Worm (Caenorhabditis elegans) whole organism, L4/young adult: ENCODE results near the gene K10D2.8.

Source experiments
- W03F9.2 ChIP-seq: fragments of 150-350 bp; optimal IDR thresholded peaks from 2 replicates; lab custom pipeline; 2014; ENCODE audit warnings: missing biosample characterization, missing genetic modification characterization
- dao-5 ChIP-seq: sonication (generic microtip); optimal IDR thresholded peaks from 2 replicates; lab custom pipeline; 2016; ENCODE audit warnings: missing genotype, missing genetic modification characterization, moderate library complexity, missing compliant biosample characterization
- him-1 ChIP-seq: sonication (generic microtip); optimal IDR thresholded peaks from 2 replicates; lab custom pipeline; 2016; ENCODE audit warnings: missing genotype, missing genetic modification reagents, missing genetic modification characterization, missing compliant biosample characterization

Gene K10D2.8

DNA sequence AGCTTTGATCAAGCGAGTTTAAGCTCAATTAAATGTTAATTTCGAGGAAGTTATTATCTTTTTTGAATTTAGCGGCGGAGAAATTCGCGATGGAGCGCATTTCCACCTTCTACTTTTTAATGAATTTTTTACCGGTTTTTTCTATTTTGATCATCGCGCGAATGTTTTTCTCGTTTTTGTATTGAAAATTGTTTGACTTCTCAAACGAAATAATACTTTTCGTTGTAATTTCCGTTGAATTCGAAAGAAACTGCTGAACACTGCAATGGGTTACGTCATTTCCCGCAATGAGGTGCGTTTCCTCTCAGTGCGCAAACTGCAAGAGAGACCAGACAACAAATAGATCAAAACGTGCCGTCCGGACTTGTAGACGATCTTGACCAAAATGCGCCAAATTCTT lies 7.3 kb upstream of the K10D2.8 start:
- TF ChIP-seq him-1 (tag; lab: Kevin White, UChicago) = no peak

DNA sequence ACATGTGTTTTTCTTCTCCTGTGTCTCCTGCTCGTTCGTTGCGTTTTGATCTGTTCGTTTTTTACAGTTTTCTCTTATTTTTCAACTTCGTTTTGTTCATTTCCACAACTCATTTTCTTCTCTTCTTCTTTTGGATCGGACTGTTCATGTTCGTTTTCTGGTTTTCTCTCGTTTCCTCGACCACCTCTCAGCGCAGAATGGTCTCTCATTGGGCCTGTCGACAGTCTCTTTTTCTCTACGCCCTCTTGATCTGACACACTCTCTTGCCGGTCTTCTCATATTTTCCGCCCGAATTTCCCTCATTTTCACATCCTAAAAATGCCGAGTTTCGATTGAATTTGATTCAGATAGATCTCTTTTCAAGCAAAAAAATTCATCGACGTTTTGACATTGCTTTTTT lies 6.9 kb upstream of the K10D2.8 start:
- no peak for TF ChIP-seq him-1 (tag; lab: Kevin White, UChicago)
- no peak for TF ChIP-seq W03F9.2 (tag; lab: Kevin White, UChicago)
- no peak for TF ChIP-seq dao-5 (tag; lab: Kevin White, UChicago)

DNA sequence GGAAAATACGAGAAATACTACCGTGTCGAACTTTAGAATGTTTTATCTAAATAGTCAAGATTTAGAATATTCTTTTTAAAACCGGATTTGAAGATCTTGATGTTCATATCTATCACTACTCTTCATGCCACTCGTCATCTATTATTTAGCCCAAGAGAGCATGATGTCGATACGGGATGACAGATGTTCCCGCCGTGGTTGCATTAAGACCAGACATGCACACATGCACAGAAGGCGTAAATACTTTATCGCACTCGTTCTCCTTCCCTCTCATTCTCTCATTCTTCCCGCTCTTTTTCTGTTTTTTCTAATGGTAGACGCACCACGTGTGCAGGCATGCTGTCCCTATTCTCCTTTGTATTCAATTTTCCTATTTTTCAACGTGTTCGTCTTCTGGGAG lies 5.2 kb upstream of the K10D2.8 start:
- TF ChIP-seq him-1 (tag; lab: Kevin White, UChicago) (no peak), W03F9.2 (tag; lab: Kevin White, UChicago) (no peak), dao-5 (tag; lab: Kevin White, UChicago) (no peak)

DNA sequence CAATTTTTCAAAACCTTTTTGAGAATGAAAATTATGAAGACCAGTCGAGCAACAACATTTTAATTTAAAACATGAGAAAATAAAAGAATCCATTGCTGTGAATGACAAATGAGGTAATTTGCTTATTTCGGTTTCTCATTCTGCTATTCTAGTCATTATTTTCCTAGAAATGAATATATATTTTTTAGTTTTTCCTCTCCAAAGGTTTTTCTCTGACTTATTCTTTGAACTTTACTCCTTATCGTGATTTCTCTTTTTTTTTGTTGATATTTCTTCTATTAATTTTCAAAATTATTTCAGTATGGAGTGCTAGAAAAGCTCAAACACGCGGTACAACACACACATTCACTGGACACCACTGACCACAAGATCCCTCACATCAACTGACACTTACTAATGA lies 2.9 kb upstream of the K10D2.8 start, which contains the start of gene pup-2:
Gene pup-2 (plus strand): TSS at position 301 of the 400 bp plus-strand sequence.
- no peak for TF ChIP-seq W03F9.2 (tag; lab: Kevin White, UChicago)
- TF ChIP-seq him-1 (tag; lab: Kevin White, UChicago) = no peak
- no peak for TF ChIP-seq dao-5 (tag; lab: Kevin White, UChicago)

DNA sequence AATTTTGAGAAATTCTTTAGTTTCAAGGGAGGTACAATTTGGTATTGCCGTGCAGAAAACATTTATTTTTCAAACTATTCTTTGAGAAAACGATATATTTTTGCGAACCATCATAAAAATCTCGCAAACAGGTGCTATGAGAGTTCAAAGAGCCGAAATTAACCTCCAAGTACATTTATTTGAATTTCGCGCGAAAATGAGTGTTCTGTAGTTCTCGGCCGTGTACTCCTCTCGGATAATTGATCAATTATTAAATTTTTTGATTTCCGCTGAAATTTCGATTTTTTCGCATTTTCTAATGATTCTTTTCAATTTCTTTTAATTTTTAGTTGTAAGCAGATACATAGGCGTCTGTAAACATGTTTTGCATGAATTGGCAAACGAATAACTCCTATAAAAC lies 1.7 kb downstream of the K10D2.8 start:
- no peak for TF ChIP-seq W03F9.2 (tag; lab: Kevin White, UChicago)
- no peak for TF ChIP-seq dao-5 (tag; lab: Kevin White, UChicago)
- TF ChIP-seq him-1 (tag; lab: Kevin White, UChicago) = no peak

DNA sequence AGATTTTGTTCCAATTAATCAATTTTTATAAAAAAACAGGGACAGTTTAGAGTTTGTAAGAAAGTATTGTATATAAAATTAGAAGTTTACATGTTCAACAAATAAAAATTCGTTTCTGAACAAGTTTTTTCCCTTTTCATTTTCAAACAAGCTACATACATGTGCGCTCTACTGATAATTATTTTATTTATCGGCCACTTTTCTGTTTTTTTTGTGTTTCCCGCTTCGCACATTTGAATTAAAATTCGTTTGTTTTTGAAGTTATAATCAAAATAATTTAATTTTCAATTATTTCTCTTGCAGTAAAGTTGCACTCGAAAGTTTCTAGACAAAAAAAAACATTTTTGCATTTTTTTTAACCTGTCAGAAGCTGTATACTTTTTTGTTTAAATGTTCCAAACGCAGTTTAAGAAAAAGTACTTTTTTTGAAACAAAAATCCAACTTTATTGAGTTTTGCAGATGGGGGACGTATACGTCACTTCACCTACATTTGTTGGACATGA lies 2.2 kb downstream of the K10D2.8 start, which contains the start of gene hira-1:
Gene hira-1 (plus strand): TSS at position 454 of the 504 bp plus-strand sequence.
- no peak for TF ChIP-seq dao-5 (tag; lab: Kevin White, UChicago)
- peak; percentile 45 for TF ChIP-seq W03F9.2 (tag; lab: Kevin White, UChicago)
- TF ChIP-seq him-1 (tag; lab: Kevin White, UChicago) = no peak

DNA sequence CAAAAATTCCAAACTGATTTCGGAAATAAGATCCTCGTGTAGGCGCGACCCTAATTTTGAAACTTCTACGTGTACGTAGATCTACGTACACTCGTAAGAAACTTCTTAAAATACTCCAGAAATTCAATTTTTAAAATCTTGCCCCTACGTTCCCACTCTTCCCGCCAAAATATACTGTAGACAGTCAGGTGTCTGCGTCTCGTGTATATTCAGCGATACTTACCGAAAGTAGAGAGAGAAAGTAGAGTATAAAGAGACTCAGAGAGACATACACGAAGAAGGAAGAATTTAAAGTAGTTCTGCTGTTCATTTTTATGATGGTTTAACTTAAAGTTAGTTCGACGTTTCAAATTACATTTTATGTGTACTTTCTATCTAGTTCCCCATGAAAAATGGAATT lies 4.7 kb downstream of the K10D2.8 start:
- no peak for TF ChIP-seq W03F9.2 (tag; lab: Kevin White, UChicago)
- no peak for TF ChIP-seq him-1 (tag; lab: Kevin White, UChicago)
- no peak for TF ChIP-seq dao-5 (tag; lab: Kevin White, UChicago)

DNA sequence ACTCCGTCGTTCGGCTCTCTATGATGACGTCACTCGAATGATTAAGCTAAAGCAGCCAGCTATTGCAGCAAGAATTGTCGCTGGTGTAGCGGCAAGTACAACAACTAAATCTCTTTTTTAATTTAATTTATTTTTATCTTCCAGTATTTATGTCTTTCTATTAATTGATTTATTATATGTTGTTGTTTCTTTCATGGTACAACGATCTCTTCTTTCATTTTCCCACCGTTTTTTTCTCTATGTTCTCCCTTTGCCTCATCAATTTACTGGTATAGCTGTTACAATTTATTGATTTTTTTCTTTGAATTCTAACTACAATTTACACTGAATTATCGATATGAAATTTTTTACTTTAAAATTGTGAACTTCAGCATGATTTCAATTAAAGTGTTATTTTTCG lies 7.2 kb downstream of the K10D2.8 start, which contains the start of gene moc-6:
Gene moc-6 (plus strand): TSS at position 301 of the 400 bp plus-strand sequence.
- TF ChIP-seq him-1 (tag; lab: Kevin White, UChicago) (no peak), W03F9.2 (tag; lab: Kevin White, UChicago) (no peak), dao-5 (tag; lab: Kevin White, UChicago) (no peak)

DNA sequence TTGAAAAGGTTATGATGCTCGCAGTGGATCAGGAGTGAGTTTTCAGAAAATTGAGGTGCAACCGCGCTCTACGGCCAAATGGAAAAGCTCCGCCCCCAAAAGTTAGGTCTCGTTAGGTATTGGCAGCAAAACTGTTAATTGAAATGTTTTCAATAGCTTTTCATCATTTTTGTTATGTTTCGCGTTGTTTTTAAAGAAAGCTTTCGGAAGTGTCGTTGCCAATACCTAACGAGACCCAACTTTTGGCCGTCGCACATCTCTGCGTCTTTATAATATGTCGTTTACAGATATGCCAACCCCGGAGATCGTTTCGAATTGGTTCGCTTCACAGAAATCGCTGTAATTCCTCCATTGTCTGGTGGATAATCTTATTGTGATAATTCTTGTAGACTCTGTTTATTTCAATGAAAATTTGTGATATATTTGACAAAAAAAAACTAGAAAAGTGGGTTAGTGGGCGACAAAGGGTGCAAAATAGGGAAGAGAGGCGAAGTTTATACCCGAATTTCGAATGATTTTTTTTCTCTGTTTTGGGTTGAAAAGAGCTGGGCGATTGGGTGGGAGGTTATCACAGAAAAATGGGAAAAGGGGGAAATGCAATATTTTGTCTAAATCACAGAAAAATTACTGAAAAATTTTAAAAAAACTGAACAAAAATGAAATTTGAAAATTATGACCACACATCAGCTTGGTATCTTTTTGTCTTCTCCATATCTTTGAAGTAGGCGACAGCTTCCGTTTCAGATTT lies 7.9 kb downstream of the K10D2.8 start:
- TF ChIP-seq him-1 (tag; lab: Kevin White, UChicago) (no peak), dao-5 (tag; lab: Kevin White, UChicago) (no peak), W03F9.2 (tag; lab: Kevin White, UChicago) (no peak)

DNA sequence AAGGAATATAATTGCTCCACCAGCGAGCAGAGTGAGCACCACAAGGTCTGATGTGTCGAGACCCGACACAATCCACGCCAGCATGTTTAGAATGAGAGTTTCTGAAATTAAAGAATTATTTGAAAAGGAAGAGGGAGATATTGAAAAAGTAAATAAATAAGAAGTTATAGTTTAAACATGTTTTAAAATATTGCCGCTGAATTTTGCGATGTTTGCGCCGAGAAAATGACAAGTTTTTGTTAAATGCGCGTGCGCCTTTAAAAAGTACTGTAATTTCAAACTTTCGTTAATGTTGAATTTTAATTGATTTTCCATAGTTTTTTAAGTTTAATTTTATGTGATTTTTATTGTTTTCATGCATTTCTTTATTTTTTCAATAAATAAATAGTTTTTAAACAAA lies 11.1 kb downstream of the K10D2.8 start, which contains the start of gene emb-8:
Gene emb-8 (minus strand): TSS at position 101 of the 400 bp plus-strand sequence.
- TF ChIP-seq W03F9.2 (tag; lab: Kevin White, UChicago) = no peak
- no peak for TF ChIP-seq dao-5 (tag; lab: Kevin White, UChicago)

DNA sequence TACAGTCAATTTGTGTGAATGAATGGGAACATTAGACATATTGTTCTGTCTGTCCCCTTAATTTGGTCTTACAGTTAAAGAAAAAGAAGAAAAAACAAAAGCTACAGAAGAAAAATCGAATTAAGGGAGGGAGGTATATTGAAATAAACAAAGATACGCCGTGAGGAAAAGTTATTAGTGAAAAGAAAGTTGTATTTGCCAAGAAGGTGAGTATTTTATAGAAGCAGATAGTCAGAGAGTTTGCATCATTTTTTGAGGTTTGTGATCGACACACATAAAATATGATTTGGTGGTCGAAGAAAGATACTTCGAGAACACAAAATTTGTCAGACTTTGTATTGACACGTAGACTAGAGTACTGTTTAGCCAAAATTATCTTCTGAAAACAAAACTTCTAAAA lies 11.8 kb downstream of the K10D2.8 start:
- no peak for TF ChIP-seq dao-5 (tag; lab: Kevin White, UChicago)
- TF ChIP-seq him-1 (tag; lab: Kevin White, UChicago) = no peak
- no peak for TF ChIP-seq W03F9.2 (tag; lab: Kevin White, UChicago)

DNA sequence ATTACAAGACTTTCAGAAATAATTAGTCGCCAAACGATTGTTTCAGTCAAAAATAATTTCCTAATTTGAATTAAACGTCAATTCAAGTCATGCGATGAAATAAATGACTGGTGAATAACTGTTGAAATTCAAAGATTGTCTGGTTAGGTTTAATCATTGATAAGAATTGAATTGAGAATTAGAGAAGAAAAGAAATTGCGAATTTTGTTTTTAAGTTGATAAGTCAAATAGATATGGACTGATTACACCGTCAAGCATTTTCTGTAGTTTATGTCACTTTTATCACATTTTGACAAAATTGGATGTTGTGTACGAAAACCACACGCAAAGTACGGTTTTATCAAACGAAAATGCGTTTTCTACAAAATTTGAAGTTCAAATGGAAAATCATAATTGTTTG lies 12.7 kb downstream of the K10D2.8 start:
- no peak for TF ChIP-seq him-1 (tag; lab: Kevin White, UChicago)
- TF ChIP-seq dao-5 (tag; lab: Kevin White, UChicago) = no peak
- no peak for TF ChIP-seq W03F9.2 (tag; lab: Kevin White, UChicago)

DNA sequence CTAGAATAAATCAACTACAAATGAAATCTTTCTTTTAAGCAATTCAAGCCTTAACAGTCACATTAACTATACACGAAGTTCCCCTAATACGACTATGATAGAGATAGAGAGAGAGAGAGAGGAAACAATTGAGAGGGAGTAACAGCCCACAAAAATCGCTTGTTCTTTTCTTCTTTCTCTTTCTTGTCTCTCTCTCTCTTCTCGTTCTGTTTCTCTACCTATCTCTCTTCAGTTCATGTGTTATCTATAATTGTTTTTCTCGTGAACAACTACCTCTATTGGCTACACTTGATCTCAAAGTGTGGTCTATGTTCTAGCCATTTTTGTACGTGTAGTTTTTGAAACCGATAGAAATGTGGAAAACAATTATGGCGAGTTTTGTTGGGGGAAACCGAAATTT lies 14.1 kb downstream of the K10D2.8 start:
- TF ChIP-seq W03F9.2 (tag; lab: Kevin White, UChicago) = peak; percentile 46
- no peak for TF ChIP-seq him-1 (tag; lab: Kevin White, UChicago)

DNA sequence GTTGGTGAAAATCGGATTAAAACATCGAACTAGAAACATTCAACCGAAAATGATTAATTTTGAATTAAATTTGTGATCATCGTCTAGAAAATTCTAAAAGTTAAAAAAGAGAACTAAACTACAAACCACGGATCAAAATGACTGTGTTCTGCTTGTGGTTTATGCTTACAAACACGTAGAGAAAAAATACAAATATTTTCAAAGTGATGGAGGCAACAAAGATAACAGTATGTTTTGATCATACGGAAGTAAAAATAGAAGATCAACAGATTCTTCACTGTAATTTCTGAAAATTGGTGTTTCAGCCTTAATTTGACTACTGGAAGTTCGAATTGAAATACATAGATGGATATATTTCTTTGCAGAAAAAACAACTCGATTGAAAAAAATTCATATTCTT lies 14.8 kb downstream of the K10D2.8 start:
- no peak for TF ChIP-seq dao-5 (tag; lab: Kevin White, UChicago)
- peak; percentile 8 for TF ChIP-seq W03F9.2 (tag; lab: Kevin White, UChicago)
- TF ChIP-seq him-1 (tag; lab: Kevin White, UChicago) = no peak
